Worm (Caenorhabditis elegans): ENCODE results near the gene F54H5.2.
"Not testable (repeated sequence)": the region's sequence is repeated elsewhere in the genome, so short reads cannot be mapped to it uniquely, and the experiment has no call there.

Gene F54H5.2

ce11 chrII:6627182-6627581, at the start of gene F54H5.2, which contains the start of gene F54H5.5:
TSS of gene F54H5.2 (plus strand) at chrII:6627484.
TSS of gene F54H5.5 (minus strand) at chrII:6627282.
- not testable (repeated sequence) for TF ChIP-seq W03F9.2, dao-5, him-1 (tag; optimal IDR thresholded peaks at IDR 0.05)

DNA sequence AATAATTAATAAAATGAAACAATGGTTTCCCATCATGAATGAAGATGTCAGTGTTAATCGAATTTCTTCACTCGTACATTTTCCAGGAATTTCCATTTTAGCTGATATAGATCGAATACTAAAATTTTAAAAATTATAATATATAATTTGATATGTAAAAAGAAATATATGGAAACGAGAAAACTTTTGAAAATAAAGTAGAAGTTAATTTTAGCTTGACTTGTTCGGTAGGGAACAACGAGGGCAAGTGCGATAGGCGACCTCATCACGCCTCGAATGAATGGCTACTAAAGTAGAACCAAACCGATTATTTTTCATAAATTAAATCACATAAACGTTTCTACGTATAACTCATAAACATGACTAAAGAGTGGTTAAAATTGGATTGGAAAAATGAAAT, 48.9 kb upstream of the F54H5.2 start, which contains the start of gene sra-31:
Gene sra-31 (minus strand): TSS at position 101 of the 400 bp plus-strand sequence.
- TF ChIP-seq dao-5 (tag; optimal IDR thresholded peaks at IDR 0.05) (no peak), W03F9.2 (tag; optimal IDR thresholded peaks at IDR 0.05) (no peak), him-1 (tag; optimal IDR thresholded peaks at IDR 0.05) (no peak)

ce11 chrII:6581236-6581635, 46.0 kb upstream of the F54H5.2 start, which contains the start of gene C56C10.6:
TSS of gene C56C10.6 (minus strand) at chrII:6581336.
- TF ChIP-seq him-1 (tag; optimal IDR thresholded peaks at IDR 0.05): no peak
- TF ChIP-seq W03F9.2 (tag; optimal IDR thresholded peaks at IDR 0.05): no peak
- no peak for TF ChIP-seq dao-5 (tag; optimal IDR thresholded peaks at IDR 0.05)

- TF ChIP-seq him-1 (tag; optimal IDR thresholded peaks at IDR 0.05) (no peak), dao-5 (tag; optimal IDR thresholded peaks at IDR 0.05) (no peak), W03F9.2 (tag; optimal IDR thresholded peaks at IDR 0.05) (no peak)
Measured at ce11 chrII:6582758-6583157, 44.5 kb upstream of the F54H5.2 start, which contains the start of gene C56C10.4. TSS of gene C56C10.4 (plus strand) at chrII:6583058.

- TF ChIP-seq W03F9.2 (tag; optimal IDR thresholded peaks at IDR 0.05) (no peak), him-1 (tag; optimal IDR thresholded peaks at IDR 0.05) (no peak), dao-5 (tag; optimal IDR thresholded peaks at IDR 0.05) (no peak)
Measured at ce11 chrII:6587264-6587870, 39.9 kb upstream of the F54H5.2 start, which contains the start of gene C56C10.7. TSS of gene C56C10.7 (minus strand) at chrII:6587575.

DNA sequence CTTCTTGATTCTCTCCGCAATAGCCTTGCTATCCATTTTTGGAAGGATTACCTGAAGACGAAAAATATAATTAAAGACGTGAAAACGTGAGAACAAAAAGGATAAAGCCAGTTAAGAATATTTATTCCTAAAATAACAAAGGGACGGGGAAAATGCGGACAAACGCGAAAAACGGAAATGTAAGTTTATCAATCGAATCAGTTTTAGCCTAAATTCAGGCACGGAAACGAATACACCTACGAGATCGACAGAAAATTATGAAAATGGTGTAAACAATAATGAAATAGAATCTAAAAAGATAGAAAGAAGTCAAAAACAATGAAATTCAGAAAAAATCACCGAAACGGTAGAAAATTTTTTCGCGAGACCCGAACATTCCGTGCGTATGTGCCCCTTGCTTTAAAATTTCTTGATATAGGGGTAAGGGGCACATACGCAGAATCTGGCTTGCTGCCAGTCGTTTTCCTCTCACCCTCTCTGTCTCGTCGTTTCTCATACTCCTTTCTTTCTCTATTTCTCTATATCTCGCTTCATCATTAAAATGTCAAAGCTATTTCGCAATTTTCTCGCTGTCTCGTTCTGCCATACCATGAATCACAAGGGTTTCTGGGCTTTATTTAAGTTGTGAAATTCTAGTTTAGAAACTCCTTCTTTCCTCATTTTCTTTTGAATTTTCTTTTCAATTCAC, 38.5 kb upstream of the F54H5.2 start, which contains the start of gene icd-1:
Gene icd-1 (minus strand): TSS at position 51 of the 688 bp plus-strand sequence.
- TF ChIP-seq W03F9.2 (tag; optimal IDR thresholded peaks at IDR 0.05) (peak; percentile 95), him-1 (tag; optimal IDR thresholded peaks at IDR 0.05) (peak; percentile 78), dao-5 (tag; optimal IDR thresholded peaks at IDR 0.05) (no peak)

ce11 chrII:6589408-6589807, 37.9 kb upstream of the F54H5.2 start, which contains the start of gene vps-32.1:
TSS of gene vps-32.1 (plus strand) at chrII:6589708.
- TF ChIP-seq dao-5 (tag; optimal IDR thresholded peaks at IDR 0.05) (no peak), W03F9.2 (tag; optimal IDR thresholded peaks at IDR 0.05) (no peak), him-1 (tag; optimal IDR thresholded peaks at IDR 0.05) (no peak)

DNA sequence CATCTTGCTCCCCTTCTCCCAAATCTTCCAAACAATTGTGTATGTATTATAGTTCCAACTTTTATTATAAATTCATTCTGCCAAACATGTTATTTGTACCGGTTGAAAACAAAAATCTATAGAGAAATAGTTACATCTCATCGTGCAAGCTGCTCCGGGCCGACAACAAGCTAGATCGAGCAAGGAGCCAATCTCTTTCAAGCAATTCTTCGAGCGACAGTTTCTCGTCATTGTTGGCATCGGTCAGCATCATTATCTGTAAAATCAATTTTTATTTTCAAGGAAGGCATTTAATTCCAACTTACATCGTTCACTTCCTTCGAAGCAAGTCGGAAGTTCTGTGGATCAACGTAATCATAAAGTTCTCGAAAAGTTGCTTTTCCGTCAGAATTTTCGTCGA, 36.3 kb upstream of the F54H5.2 start:
- TF ChIP-seq W03F9.2 (tag; optimal IDR thresholded peaks at IDR 0.05) (no peak), dao-5 (tag; optimal IDR thresholded peaks at IDR 0.05) (no peak), him-1 (tag; optimal IDR thresholded peaks at IDR 0.05) (no peak)

- TF ChIP-seq W03F9.2 (tag; optimal IDR thresholded peaks at IDR 0.05) (no peak), dao-5 (tag; optimal IDR thresholded peaks at IDR 0.05) (no peak), him-1 (tag; optimal IDR thresholded peaks at IDR 0.05) (no peak)
Measured at ce11 chrII:6592251-6592650, 35.0 kb upstream of the F54H5.2 start, which contains the start of gene C56C10.9. TSS of gene C56C10.9 (minus strand) at chrII:6592351.

ce11 chrII:6594151-6594550, 33.1 kb upstream of the F54H5.2 start, which contains the start of gene aipr-1:
TSS of gene aipr-1 (minus strand) at chrII:6594251.
- TF ChIP-seq him-1 (tag; optimal IDR thresholded peaks at IDR 0.05): no peak
- no peak for TF ChIP-seq dao-5 (tag; optimal IDR thresholded peaks at IDR 0.05)
- TF ChIP-seq W03F9.2 (tag; optimal IDR thresholded peaks at IDR 0.05): no peak

DNA sequence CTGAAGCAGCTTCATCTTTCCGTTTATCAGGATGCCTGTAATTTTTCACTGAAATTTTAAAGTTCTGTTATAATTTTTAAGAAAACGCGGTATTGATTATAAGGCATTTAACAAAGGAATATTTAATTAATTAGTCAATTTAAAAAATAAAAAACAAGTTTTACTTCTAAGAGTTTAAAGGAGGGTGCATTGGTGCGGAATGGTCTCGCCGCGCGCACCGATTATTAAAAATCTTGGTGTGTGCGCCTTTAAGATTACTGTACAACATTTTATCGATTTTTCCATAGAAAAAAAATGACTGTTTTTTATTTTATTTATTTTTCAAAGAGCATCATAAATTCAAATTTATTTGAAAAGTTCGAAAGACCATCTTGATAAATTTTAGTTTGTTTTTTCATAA, 29.8 kb upstream of the F54H5.2 start:
- no peak for TF ChIP-seq W03F9.2 (tag; optimal IDR thresholded peaks at IDR 0.05)
- TF ChIP-seq him-1 (tag; optimal IDR thresholded peaks at IDR 0.05): no peak
- TF ChIP-seq dao-5 (tag; optimal IDR thresholded peaks at IDR 0.05): no peak

ce11 chrII:6598050-6598449, 29.2 kb upstream of the F54H5.2 start, which contains the start of gene dnj-8:
TSS of gene dnj-8 (minus strand) at chrII:6598080.
- TF ChIP-seq him-1 (tag; optimal IDR thresholded peaks at IDR 0.05): no peak
- no peak for TF ChIP-seq dao-5 (tag; optimal IDR thresholded peaks at IDR 0.05)
- TF ChIP-seq W03F9.2 (tag; optimal IDR thresholded peaks at IDR 0.05): no peak

ce11 chrII:6600973-6601372, 26.3 kb upstream of the F54H5.2 start, which contains the start of gene vps-33.2:
TSS of gene vps-33.2 (plus strand) at chrII:6601216.
- TF ChIP-seq dao-5 (tag; optimal IDR thresholded peaks at IDR 0.05) (no peak), W03F9.2 (tag; optimal IDR thresholded peaks at IDR 0.05) (no peak), him-1 (tag; optimal IDR thresholded peaks at IDR 0.05) (no peak)

DNA sequence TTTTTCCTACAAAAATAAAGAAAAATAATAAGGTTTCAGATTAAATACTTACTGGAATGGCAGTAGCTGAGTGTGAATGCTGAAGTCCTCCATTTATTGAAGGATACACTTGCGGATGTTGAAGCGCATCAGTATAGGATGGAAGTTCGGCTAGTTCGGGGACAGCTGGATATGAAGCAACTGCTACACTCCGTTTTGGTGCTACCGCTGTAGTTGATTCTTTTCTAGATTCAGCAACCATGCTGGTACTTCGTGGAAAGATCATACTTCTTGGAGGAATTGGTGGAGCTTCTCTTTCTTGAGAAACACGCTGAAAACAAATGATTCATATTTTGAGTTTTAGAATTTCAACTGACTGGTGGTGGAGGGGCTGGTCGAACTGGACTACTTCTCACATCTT, 18.7 kb upstream of the F54H5.2 start:
- TF ChIP-seq him-1 (tag; optimal IDR thresholded peaks at IDR 0.05): no peak
- no peak for TF ChIP-seq W03F9.2 (tag; optimal IDR thresholded peaks at IDR 0.05)
- no peak for TF ChIP-seq dao-5 (tag; optimal IDR thresholded peaks at IDR 0.05)
